Worm (Caenorhabditis elegans) whole organism, young adult: ENCODE data around the gene sre-48.

ENCODE experiments used
- C06A6.2 ChIP-seq: fragments of 200-800 bp; sonication (Bioruptor generic); conservative IDR thresholded peaks from 2 replicates; pipeline ENCODE4 v1.3.6; 2022; ENCODE audit warnings: missing genetic modification characterization, missing compliant biosample characterization
- C17E4.6 ChIP-seq: fragments of 200-800 bp; sonication (Bioruptor generic); IDR thresholded peaks from 2 replicates; pipeline ENCODE4 v1.3.6; 2022; ENCODE audit warnings: missing genetic modification reagents, missing genetic modification characterization, missing compliant biosample characterization
- D2030.7 ChIP-seq: fragments of 200-800 bp; sonication (Bioruptor generic); IDR thresholded peaks from 2 replicates; pipeline ENCODE4 v1.3.6; 2022; ENCODE audit warnings: missing genetic modification reagents, missing genetic modification characterization, missing compliant biosample characterization
- F23B12.7 ChIP-seq: sonication (generic microtip); optimal IDR thresholded peaks from 2 replicates; lab custom pipeline; 2017; ENCODE audit warnings: missing genetic modification characterization, mild to moderate bottlenecking, missing compliant biosample characterization, antibody characterized with exemption, moderate library complexity; ENCODE audit not compliant: insufficient read depth
- F37B4.10 ChIP-seq: fragments of 200-800 bp; sonication (Bioruptor generic); IDR thresholded peaks from 2 replicates; pipeline ENCODE4 v1.3.6; 2022; ENCODE audit warnings: missing genetic modification characterization, missing compliant biosample characterization
- F57A8.1 ChIP-seq: fragments of 200-800 bp; sonication (Bioruptor generic); optimal IDR thresholded peaks from 2 replicates; lab custom pipeline; 2018; ENCODE audit warnings: mild to moderate bottlenecking, missing genetic modification characterization, moderate library complexity, missing compliant biosample characterization
- K12H6.12 ChIP-seq: fragments of 200-800 bp; sonication (Bioruptor generic); optimal IDR thresholded peaks from 2 replicates; lab custom pipeline; 2018; ENCODE audit warnings: mild to moderate bottlenecking, missing genetic modification characterization, missing compliant biosample characterization
- attf-3 ChIP-seq: fragments of 200-800 bp; sonication (Bioruptor generic); conservative IDR thresholded peaks from 2 replicates; pipeline ENCODE4 v1.3.6; 2022; ENCODE audit warnings: missing genetic modification reagents, missing genetic modification characterization, missing compliant biosample characterization
- attf-6 ChIP-seq: fragments of 200-800 bp; sonication (Bioruptor generic); IDR thresholded peaks from 2 replicates; pipeline ENCODE4 v1.3.6; 2022; ENCODE audit warnings: missing genetic modification reagents, missing genetic modification characterization, missing compliant biosample characterization
- cebp-2 ChIP-seq: fragments of 200-800 bp; sonication (Bioruptor generic); IDR thresholded peaks from 2 replicates; pipeline ENCODE4 v1.3.6; 2022; ENCODE audit warnings: missing genetic modification characterization, missing compliant biosample characterization
- ceh-79 ChIP-seq: sonication (generic microtip); optimal IDR thresholded peaks from 2 replicates; lab custom pipeline; 2017; ENCODE audit warnings: mild to moderate bottlenecking, missing genetic modification characterization, missing compliant biosample characterization
- ceh-91 ChIP-seq: fragments of 200-800 bp; sonication (Bioruptor generic); IDR thresholded peaks from 2 replicates; pipeline ENCODE4 v1.3.6; 2022; ENCODE audit warnings: missing genetic modification reagents, missing genetic modification characterization, missing compliant biosample characterization
- chd-7 ChIP-seq: sonication (generic microtip); optimal IDR thresholded peaks from 2 replicates; lab custom pipeline; 2016; ENCODE audit warnings: mild to moderate bottlenecking, missing genetic modification characterization, moderate library complexity, missing compliant biosample characterization
- efl-1 ChIP-seq: fragments of 150-350 bp; optimal IDR thresholded peaks from 2 replicates; lab custom pipeline; 2014; ENCODE audit warnings: missing biosample characterization, missing genetic modification reagents, missing genetic modification characterization
- egrh-3 ChIP-seq: fragments of 200-800 bp; sonication (Bioruptor generic); IDR thresholded peaks from 2 replicates; pipeline ENCODE4 v1.3.6; 2022; ENCODE audit warnings: missing genetic modification reagents, missing genetic modification characterization, missing compliant biosample characterization
- ekl-4 ChIP-seq: fragments of 200-800 bp; sonication (Bioruptor generic); IDR thresholded peaks from 2 replicates; pipeline ENCODE4 v1.3.6; 2022; ENCODE audit warnings: missing genetic modification reagents, missing genetic modification characterization, missing compliant biosample characterization
- ets-4 ChIP-seq: fragments of 200-800 bp; sonication (Bioruptor generic); optimal IDR thresholded peaks from 2 replicates; lab custom pipeline; 2018; ENCODE audit warnings: mild to moderate bottlenecking, missing genetic modification characterization, missing compliant biosample characterization
- hlh-26 ChIP-seq: fragments of 200-800 bp; sonication (Bioruptor generic); conservative IDR thresholded peaks from 2 replicates; pipeline ENCODE4 v1.3.6; 2022; ENCODE audit warnings: missing genetic modification reagents, missing genetic modification characterization, missing compliant biosample characterization
- hmg-1.2 ChIP-seq: fragments of 200-800 bp; sonication (Bioruptor generic); IDR thresholded peaks from 2 replicates; pipeline ENCODE4 v1.3.6; 2022; ENCODE audit warnings: missing genetic modification reagents, missing genetic modification characterization, missing compliant biosample characterization
- hmg-20 ChIP-seq: fragments of 200-800 bp; sonication (Bioruptor generic); IDR thresholded peaks from 2 replicates; pipeline ENCODE4 v1.3.6; 2022; ENCODE audit warnings: missing genetic modification reagents, missing genetic modification characterization, missing compliant biosample characterization
- lag-1 ChIP-seq: fragments of 200-800 bp; sonication (Bioruptor generic); IDR thresholded peaks from 2 replicates; pipeline ENCODE4 v1.3.6; 2022; ENCODE audit warnings: missing genetic modification reagents, missing genetic modification characterization, missing compliant biosample characterization
- lin-35 ChIP-seq, 3 experiments: fragments of 150-350 bp in 2 of 3; sonication (generic microtip) in 1 of 3; optimal IDR thresholded peaks; 2 replicates each; lab custom pipeline; 2014 to 2018; ENCODE audit warnings: missing biosample characterization in 3 of 3, missing genetic modification characterization in 3 of 3, missing genetic modification reagents in 3 of 3
- lin-40 ChIP-seq: sonication (generic microtip); optimal IDR thresholded peaks from 2 replicates; lab custom pipeline; 2016; ENCODE audit warnings: missing genetic modification characterization, mild to moderate bottlenecking, missing compliant biosample characterization, missing genotype, missing genetic modification reagents
- lin-54 ChIP-seq: fragments of 200-800 bp; sonication (Bioruptor generic); optimal IDR thresholded peaks from 2 replicates; lab custom pipeline; 2018; ENCODE audit warnings: mild to moderate bottlenecking, missing genetic modification characterization, missing compliant biosample characterization
- lir-1 ChIP-seq: fragments of 200-800 bp; sonication (Bioruptor generic); conservative IDR thresholded peaks from 2 replicates; pipeline ENCODE4 v1.3.6; 2022; ENCODE audit warnings: missing genetic modification reagents, missing genetic modification characterization, missing compliant biosample characterization
- lsl-1 ChIP-seq: fragments of 200-800 bp; sonication (Bioruptor generic); optimal IDR thresholded peaks from 2 replicates; lab custom pipeline; 2018; ENCODE audit warnings: mild to moderate bottlenecking, missing genetic modification characterization, moderate library complexity, missing compliant biosample characterization
- madf-3 ChIP-seq: fragments of 200-800 bp; sonication (Bioruptor generic); IDR thresholded peaks from 2 replicates; pipeline ENCODE4 v1.3.6; 2022; ENCODE audit warnings: missing genetic modification reagents, missing genetic modification characterization, missing compliant biosample characterization
- mes-4 ChIP-seq: sonication (generic microtip); optimal IDR thresholded peaks from 2 replicates; lab custom pipeline; 2016; ENCODE audit warnings: missing genotype, missing genetic modification characterization, missing compliant biosample characterization
- mxl-1 ChIP-seq: sonication (generic microtip); optimal IDR thresholded peaks from 2 replicates; lab custom pipeline; 2016; ENCODE audit warnings: missing genetic modification characterization, missing compliant biosample characterization
- nfya-1 ChIP-seq: sonication (generic microtip); optimal IDR thresholded peaks from 2 replicates; lab custom pipeline; 2017; ENCODE audit warnings: antibody characterized with exemption, missing compliant biosample characterization, missing genetic modification characterization, borderline replicate concordance; ENCODE audit not compliant: insufficient read depth
- nhr-120 ChIP-seq: fragments of 200-800 bp; sonication (Bioruptor generic); IDR thresholded peaks from 2 replicates; pipeline ENCODE4 v1.3.6; 2022; ENCODE audit warnings: missing genetic modification characterization, missing compliant biosample characterization
- pha-4 ChIP-seq: fragments of 150-350 bp; sonication (generic microtip); optimal IDR thresholded peaks from 2 replicates; lab custom pipeline; 2014; ENCODE audit warnings: missing biosample characterization, missing genetic modification reagents, missing genetic modification characterization
- sdz-38 ChIP-seq: sonication (generic microtip); optimal IDR thresholded peaks from 2 replicates; lab custom pipeline; 2016; ENCODE audit warnings: missing genotype, missing genetic modification characterization, missing compliant biosample characterization
- somi-1 ChIP-seq: fragments of 200-800 bp; sonication (Bioruptor generic); optimal IDR thresholded peaks from 2 replicates; lab custom pipeline; 2018; ENCODE audit warnings: mild to moderate bottlenecking, missing genetic modification characterization, missing compliant biosample characterization
- sptf-2 ChIP-seq: fragments of 200-800 bp; sonication (Bioruptor generic); optimal IDR thresholded peaks from 2 replicates; lab custom pipeline; 2018; ENCODE audit warnings: mild to moderate bottlenecking, missing genetic modification characterization, missing compliant biosample characterization
- tbp1 ChIP-seq: fragments of 200-800 bp; sonication (Bioruptor generic); optimal IDR thresholded peaks from 2 replicates; lab custom pipeline; 2018; ENCODE audit warnings: mild to moderate bottlenecking, missing genetic modification characterization, missing compliant biosample characterization
- tlf-1 ChIP-seq: fragments of 200-800 bp; sonication (Bioruptor generic); optimal IDR thresholded peaks from 2 replicates; lab custom pipeline; 2018; ENCODE audit warnings: mild to moderate bottlenecking, missing genetic modification characterization, missing compliant biosample characterization
- ztf-18 ChIP-seq: sonication (generic microtip); optimal IDR thresholded peaks from 2 replicates; lab custom pipeline; 2016; ENCODE audit warnings: missing genotype, mild to moderate bottlenecking, missing genetic modification characterization, missing compliant biosample characterization
- ztf-22 ChIP-seq: fragments of 200-800 bp; sonication (Bioruptor generic); optimal IDR thresholded peaks from 2 replicates; lab custom pipeline; 2018; ENCODE audit warnings: mild to moderate bottlenecking, missing genetic modification characterization, moderate library complexity, missing compliant biosample characterization
- ztf-3 ChIP-seq: fragments of 200-800 bp; sonication (Bioruptor generic); optimal IDR thresholded peaks from 2 replicates; lab custom pipeline; 2018; ENCODE audit warnings: mild to moderate bottlenecking, missing genetic modification characterization, missing compliant biosample characterization
- ztf-6 ChIP-seq: fragments of 200-800 bp; sonication (Bioruptor generic); IDR thresholded peaks from 2 replicates; pipeline ENCODE4 v1.3.6; 2022; ENCODE audit warnings: missing genetic modification reagents, missing genetic modification characterization, missing compliant biosample characterization

Gene sre-48

DNA sequence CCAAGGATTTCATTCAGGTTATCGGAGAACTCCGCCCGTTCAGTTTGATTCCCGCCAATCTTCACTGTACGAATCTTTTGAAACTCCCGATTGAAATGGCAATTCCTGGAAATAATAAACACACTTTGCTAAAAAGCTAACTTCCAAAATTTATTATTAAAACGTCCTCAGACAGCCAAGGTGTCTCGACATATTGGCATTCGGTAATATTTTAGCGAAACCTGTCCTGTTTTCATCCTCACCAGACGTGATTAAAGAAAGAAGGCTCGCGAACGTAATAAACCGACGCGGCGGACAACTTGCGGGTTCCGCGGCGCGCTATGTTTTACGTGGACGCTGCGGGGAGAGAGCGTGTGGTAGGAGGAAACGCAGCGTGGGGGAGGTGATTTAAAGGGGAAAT, 38.5 kb upstream of the sre-48 start (continued):
- TF ChIP-seq F23B12.7 (tag; lab: Kevin White, UChicago) (peak; percentile 81), cebp-2 (GFP tag; lab: Robert Waterston, UW) (no peak), nhr-120 (no peak), C17E4.6 (GFP tag; lab: Robert Waterston, UW) (peak; percentile 74; the same call in 1 of the 2 replicates), lag-1 (no peak), pha-4 (tag; lab: Kevin White, UChicago) (peak; percentile 18), hlh-26 (GFP tag; lab: Robert Waterston, UW) (no peak), lin-35 (GFP tag; optimal IDR thresholded peaks at IDR 0.05; lab: Kevin White, UChicago) (peak in 2 of 3 experiments; percentile 18 to 75), hmg-20 (GFP tag; lab: Robert Waterston, UW) (peak; percentile 74), lir-1 (GFP tag; lab: Robert Waterston, UW) (no peak), lin-40 (tag; lab: Kevin White, UChicago) (peak; percentile 89), egrh-3 (GFP tag; lab: Robert Waterston, UW) (peak; percentile 39; the same call in 1 of the 2 replicates), C06A6.2 (0 out of 2 replicates have a peak, but pooled peaks have one; percentile 27), nfya-1 (tag; lab: Kevin White, UChicago) (no peak), ztf-22 (GFP tag; lab: Kevin White, UChicago) (no peak), sdz-38 (no peak), ets-4 (GFP tag; lab: Kevin White, UChicago) (peak; percentile 0), D2030.7 (GFP tag; lab: Robert Waterston, UW) (peak; percentile 96), tlf-1 (peak; percentile 89), sptf-2 (GFP tag; lab: Kevin White, UChicago) (peak; percentile 46), ztf-3 (GFP tag; lab: Kevin White, UChicago) (peak; percentile 43), F57A8.1 (GFP tag; lab: Kevin White, UChicago) (no peak), K12H6.12 (tag; lab: Kevin White, UChicago) (peak; percentile 31), efl-1 (GFP tag; lab: Kevin White, UChicago) (peak; percentile 44), attf-6 (GFP tag; lab: Robert Waterston, UW) (peak; percentile 96), mes-4 (peak; percentile 69), lsl-1 (GFP tag; lab: Kevin White, UChicago) (peak; percentile 80), attf-3 (GFP tag; lab: Robert Waterston, UW) (no peak), ceh-91 (GFP tag; lab: Robert Waterston, UW) (0 out of 2 replicates have a peak, but pooled peaks have one; percentile 25), ztf-18 (tag; lab: Kevin White, UChicago) (peak; percentile 74), ztf-6 (GFP tag; lab: Robert Waterston, UW) (no peak), lin-54 (GFP tag; lab: Kevin White, UChicago) (peak; percentile 85), madf-3 (GFP tag; lab: Robert Waterston, UW) (peak; percentile 37; the same call in 1 of the 2 replicates), somi-1 (GFP tag; lab: Kevin White, UChicago) (peak; percentile 23), ekl-4 (GFP tag; lab: Robert Waterston, UW) (peak; percentile 87), tbp1 (GFP tag; lab: Kevin White, UChicago) (peak; percentile 83), ceh-79 (tag; lab: Kevin White, UChicago) (no peak), chd-7 (tag; lab: Kevin White, UChicago) (peak; percentile 75), F37B4.10 (GFP tag; lab: Robert Waterston, UW) (no peak), hmg-1.2 (peak; percentile 100), mxl-1 (tag; lab: Kevin White, UChicago) (no peak)
